Worm (Caenorhabditis elegans) whole organism, L2 larva: ENCODE results near the gene gcy-5.

Experiments used
- C34F6.9 ChIP-seq: fragments of 150-350 bp; optimal IDR thresholded peaks from 2 replicates; lab custom pipeline; 2014; ENCODE audit warnings: missing biosample characterization, missing genetic modification characterization
- F13H6.1 ChIP-seq: sonication (generic microtip); optimal IDR thresholded peaks from 2 replicates; lab custom pipeline; 2016; ENCODE audit warnings: missing genetic modification characterization, missing compliant biosample characterization
- R02D3.7 ChIP-seq: fragments of 150-350 bp; optimal IDR thresholded peaks from 2 replicates; lab custom pipeline; 2014; ENCODE audit warnings: missing biosample characterization, missing genetic modification characterization
- Y55F3AM.14 ChIP-seq: fragments of 200-800 bp; sonication (Bioruptor generic); optimal IDR thresholded peaks from 2 replicates; lab custom pipeline; 2018; ENCODE audit warnings: mild to moderate bottlenecking, missing genetic modification characterization, missing compliant biosample characterization
- ZK546.5 ChIP-seq: sonication (generic microtip); optimal IDR thresholded peaks from 2 replicates; lab custom pipeline; 2017; ENCODE audit warnings: missing biosample characterization, missing genetic modification characterization
- blmp-1 ChIP-seq: sonication (generic microtip); optimal IDR thresholded peaks from 2 replicates; lab custom pipeline; 2017; ENCODE audit warnings: missing genetic modification characterization, mild to moderate bottlenecking, missing compliant biosample characterization, antibody characterized with exemption, moderate library complexity; ENCODE audit not compliant: insufficient read depth
- ceh-82 ChIP-seq: fragments of 150-350 bp; optimal IDR thresholded peaks from 2 replicates; lab custom pipeline; 2014; ENCODE audit warnings: missing biosample characterization, missing genetic modification characterization
- crh-2 ChIP-seq: sonication (generic microtip); optimal IDR thresholded peaks from 2 replicates; lab custom pipeline; 2017; ENCODE audit warnings: missing biosample characterization, missing genetic modification characterization
- dmd-4 ChIP-seq: sonication (generic microtip); optimal IDR thresholded peaks from 2 replicates; lab custom pipeline; 2017; ENCODE audit warnings: missing biosample characterization, missing genetic modification characterization
- egl-27 ChIP-seq: sonication (generic microtip); optimal IDR thresholded peaks from 3 replicates; lab custom pipeline; 2017; ENCODE audit warnings: missing biosample characterization, missing genetic modification reagents, missing genetic modification characterization
- elt-1 ChIP-seq: fragments of 150-350 bp; optimal IDR thresholded peaks from 2 replicates; lab custom pipeline; 2014; ENCODE audit warnings: missing biosample characterization, missing genetic modification characterization
- elt-3 ChIP-seq: sonication (generic microtip); optimal IDR thresholded peaks from 2 replicates; lab custom pipeline; 2017; ENCODE audit warnings: missing biosample characterization, missing genetic modification characterization
- fos-1 ChIP-seq: fragments of 150-350 bp; optimal IDR thresholded peaks from 2 replicates; lab custom pipeline; 2014; ENCODE audit warnings: missing biosample characterization, missing genetic modification characterization
- gmeb-1 ChIP-seq: fragments of 150-350 bp; optimal IDR thresholded peaks from 2 replicates; lab custom pipeline; 2014; ENCODE audit warnings: missing biosample characterization, missing genetic modification characterization
- lin-11 ChIP-seq: fragments of 150-350 bp; sonication (generic microtip); optimal IDR thresholded peaks from 2 replicates; lab custom pipeline; 2014; ENCODE audit warnings: missing biosample characterization, missing genetic modification characterization, inconsistent platforms, mixed read lengths
- lin-13 ChIP-seq: fragments of 150-350 bp; optimal IDR thresholded peaks from 2 replicates; lab custom pipeline; 2014; ENCODE audit warnings: missing biosample characterization, missing genetic modification reagents, missing genetic modification characterization
- lin-39 ChIP-seq: fragments of 150-350 bp; optimal IDR thresholded peaks from 2 replicates; lab custom pipeline; 2014; ENCODE audit warnings: missing biosample characterization, missing genetic modification reagents, missing genetic modification characterization
- lsy-2 ChIP-seq, 2 experiments: fragments of 150-350 bp in 1 of 2; sonication (generic microtip) in 1 of 2; optimal IDR thresholded peaks; 2 replicates each; lab custom pipeline; 2014 to 2017; ENCODE audit warnings: missing biosample characterization in 2 of 2, missing genetic modification characterization in 2 of 2
- mab-5 ChIP-seq: fragments of 150-350 bp; optimal IDR thresholded peaks from 2 replicates; lab custom pipeline; 2014; ENCODE audit warnings: missing biosample characterization, missing genetic modification characterization
- mbf-1 ChIP-seq: sonication (generic microtip); optimal IDR thresholded peaks from 2 replicates; lab custom pipeline; 2017; ENCODE audit warnings: missing biosample characterization, missing genetic modification characterization
- mdl-1 ChIP-seq, 2 experiments: fragments of 150-350 bp in 1 of 2; sonication (generic microtip) in 1 of 2; optimal IDR thresholded peaks; 2 replicates each; lab custom pipeline; 2017; ENCODE audit warnings: missing biosample characterization in 2 of 2, missing genetic modification characterization in 2 of 2
- nhr-10 ChIP-seq: sonication (generic microtip); optimal IDR thresholded peaks from 2 replicates; lab custom pipeline; 2017; ENCODE audit warnings: missing biosample characterization, missing genetic modification characterization
- nhr-12 ChIP-seq: fragments of 150-350 bp; optimal IDR thresholded peaks from 2 replicates; lab custom pipeline; 2014; ENCODE audit warnings: missing biosample characterization, missing genetic modification characterization
- nhr-23 ChIP-seq: fragments of 150-350 bp; optimal IDR thresholded peaks from 2 replicates; lab custom pipeline; 2014; ENCODE audit warnings: missing biosample characterization, missing genetic modification reagents, missing genetic modification characterization
- nhr-6 ChIP-seq: fragments of 150-350 bp; optimal IDR thresholded peaks from 2 replicates; lab custom pipeline; 2014; ENCODE audit warnings: missing biosample characterization, missing genetic modification characterization
- nhr-77 ChIP-seq: fragments of 150-350 bp; optimal IDR thresholded peaks from 2 replicates; lab custom pipeline; 2014; ENCODE audit warnings: missing biosample characterization, missing genetic modification characterization
- peb-1 ChIP-seq: fragments of 150-350 bp; optimal IDR thresholded peaks from 2 replicates; lab custom pipeline; 2014; ENCODE audit warnings: missing biosample characterization, missing genetic modification characterization
- sem-4 ChIP-seq: fragments of 150-350 bp; optimal IDR thresholded peaks from 2 replicates; lab custom pipeline; 2014; ENCODE audit warnings: missing biosample characterization, missing genetic modification reagents, missing genetic modification characterization
- skn-1 ChIP-seq: sonication (generic microtip); optimal IDR thresholded peaks from 2 replicates; lab custom pipeline; 2017; ENCODE audit warnings: missing biosample characterization, missing genetic modification characterization
- sma-3 ChIP-seq: sonication (generic microtip); optimal IDR thresholded peaks from 2 replicates; lab custom pipeline; 2016; ENCODE audit warnings: missing genetic modification reagents, missing genetic modification characterization, missing compliant biosample characterization
- sma-9 ChIP-seq, 2 experiments: fragments of 150-350 bp in 1 of 2; sonication (generic microtip) in 1 of 2; optimal IDR thresholded peaks; 2 replicates each; lab custom pipeline; 2014 to 2016; ENCODE audit warnings: missing genetic modification characterization in 2 of 2, mild to moderate bottlenecking in 1 of 2, missing biosample characterization in 1 of 2, missing compliant biosample characterization in 1 of 2, missing genetic modification reagents in 1 of 2, moderate library complexity in 1 of 2
- snpc-4 ChIP-seq: fragments of 150-350 bp; optimal IDR thresholded peaks from 2 replicates; lab custom pipeline; 2014; ENCODE audit warnings: missing biosample characterization, missing genetic modification characterization
- unc-39 ChIP-seq: fragments of 150-350 bp; optimal IDR thresholded peaks from 2 replicates; lab custom pipeline; 2014; ENCODE audit warnings: missing biosample characterization, missing genetic modification characterization
- unc-55 ChIP-seq: fragments of 150-350 bp; sonication (generic microtip); optimal IDR thresholded peaks from 3 replicates; lab custom pipeline; 2014; ENCODE audit warnings: missing biosample characterization, missing genetic modification reagents, missing genetic modification characterization
- unc-62 ChIP-seq: fragments of 150-350 bp; optimal IDR thresholded peaks from 2 replicates; lab custom pipeline; 2014; ENCODE audit warnings: missing biosample characterization, missing genetic modification reagents, missing genetic modification characterization
- zag-1 ChIP-seq: fragments of 150-350 bp; optimal IDR thresholded peaks from 2 replicates; lab custom pipeline; 2014; ENCODE audit warnings: missing biosample characterization, missing genetic modification characterization
- ztf-11 ChIP-seq: sonication (generic microtip); optimal IDR thresholded peaks from 2 replicates; lab custom pipeline; 2017; ENCODE audit warnings: missing biosample characterization, missing genetic modification characterization
- ztf-4 ChIP-seq: fragments of 150-350 bp; optimal IDR thresholded peaks from 2 replicates; lab custom pipeline; 2014; ENCODE audit warnings: missing biosample characterization, missing genetic modification characterization

gcy-5 gene

ce11 chrII:10349915-10350314 is 33.9 kb upstream of the gcy-5 start, which contains the start of gene stip-1:
Gene stip-1 (minus strand): TSS chrII:10350012.
- TF ChIP-seq peb-1 (tag; lab: Kevin White, UChicago) = no peak
- TF ChIP-seq mab-5 (tag; lab: Kevin White, UChicago) = peak; percentile 24

ce11 chrII:10346075-10346474 is 30.1 kb upstream of the gcy-5 start, which contains the start of gene C07E3.10:
Gene C07E3.10 (plus strand): TSS chrII:10346375.
- no peak for TF ChIP-seq snpc-4 (tag; lab: Kevin White, UChicago)
- TF ChIP-seq R02D3.7 = no peak
- no peak for TF ChIP-seq mdl-1 (tag; optimal IDR thresholded peaks at IDR 0.05; lab: Kevin White, UChicago)
- TF ChIP-seq ztf-4 (tag; lab: Kevin White, UChicago) = no peak
- TF ChIP-seq ztf-11 = no peak
- no peak for TF ChIP-seq unc-39

ce11 chrII:10345012-10345411 is 29.0 kb upstream of the gcy-5 start, which contains the start of gene pro-2:
Gene pro-2 (minus strand): TSS chrII:10345112.
- no peak for TF ChIP-seq F13H6.1 (tag; lab: Kevin White, UChicago)
- no peak for TF ChIP-seq elt-1
- no peak for TF ChIP-seq peb-1 (tag; lab: Kevin White, UChicago)
- TF ChIP-seq mbf-1 (tag; lab: Kevin White, UChicago) = no peak
- TF ChIP-seq gmeb-1 = no peak
- no peak for TF ChIP-seq sma-3 (GFP tag; lab: Kevin White, UChicago)
- TF ChIP-seq dmd-4 (tag; lab: Kevin White, UChicago) = no peak
- no peak for TF ChIP-seq zag-1 (tag; lab: Kevin White, UChicago)
- TF ChIP-seq sma-9 (GFP tag; optimal IDR thresholded peaks at IDR 0.05; lab: Kevin White, UChicago) = no peak
- no peak for TF ChIP-seq sma-9 (tag; optimal IDR thresholded peaks at IDR 0.05; lab: Kevin White, UChicago)
- TF ChIP-seq nhr-10 (tag; lab: Kevin White, UChicago) = no peak
- no peak for TF ChIP-seq mdl-1 (tag; optimal IDR thresholded peaks at IDR 0.05; lab: Kevin White, UChicago)
- no peak for TF ChIP-seq nhr-12 (tag; lab: Kevin White, UChicago)

ce11 chrII:10329754-10330153 is 13.7 kb upstream of the gcy-5 start:
- no peak for TF ChIP-seq sem-4 (tag; lab: Kevin White, UChicago)
- TF ChIP-seq F13H6.1 (tag; lab: Kevin White, UChicago) = no peak
- no peak for TF ChIP-seq egl-27
- TF ChIP-seq mab-5 (tag; lab: Kevin White, UChicago) = no peak
- TF ChIP-seq lin-13 (GFP tag; lab: Kevin White, UChicago) = no peak
- TF ChIP-seq C34F6.9 (tag; lab: Kevin White, UChicago) = no peak
- no peak for TF ChIP-seq nhr-77 (tag; lab: Kevin White, UChicago)
- TF ChIP-seq fos-1 = no peak

- TF ChIP-seq unc-55 (no peak), snpc-4 (tag; lab: Kevin White, UChicago) (no peak), gmeb-1 (no peak), C34F6.9 (tag; lab: Kevin White, UChicago) (no peak), nhr-23 (tag; lab: Kevin White, UChicago) (no peak), elt-3 (tag; lab: Kevin White, UChicago) (no peak), F13H6.1 (tag; lab: Kevin White, UChicago) (no peak), lsy-2 (tag; optimal IDR thresholded peaks at IDR 0.05; lab: Kevin White, UChicago) (no peak), blmp-1 (no peak), nhr-77 (tag; lab: Kevin White, UChicago) (no peak), lin-39 (no peak), dmd-4 (tag; lab: Kevin White, UChicago) (no peak)
These were observed 9.7 kb upstream of the gcy-5 start, which contains the start of gene appg-1 for ce11 chrII:10325615-10326232. Gene appg-1 (plus strand): TSS chrII:10326041.

ce11 chrII:10321410-10321809 is 5.4 kb upstream of the gcy-5 start, which contains the start of gene idpp-4:
Gene idpp-4 (plus strand): TSS chrII:10321460.
- TF ChIP-seq fos-1 (no peak), crh-2 (tag; lab: Kevin White, UChicago) (no peak), nhr-6 (tag; lab: Kevin White, UChicago) (no peak), blmp-1 (no peak), unc-39 (no peak), unc-62 (GFP tag; lab: Kevin White, UChicago) (no peak), mdl-1 (tag; optimal IDR thresholded peaks at IDR 0.05; lab: Kevin White, UChicago) (no peak), ZK546.5 (tag; lab: Kevin White, UChicago) (no peak), lin-11 (tag; lab: Kevin White, UChicago) (no peak), gmeb-1 (no peak), F13H6.1 (tag; lab: Kevin White, UChicago) (no peak), skn-1 (tag; lab: Kevin White, UChicago) (no peak), nhr-23 (tag; lab: Kevin White, UChicago) (no peak), ceh-82 (tag; lab: Kevin White, UChicago) (no peak), elt-1 (no peak), sma-3 (GFP tag; lab: Kevin White, UChicago) (no peak), sem-4 (tag; lab: Kevin White, UChicago) (no peak), Y55F3AM.14 (GFP tag; lab: Kevin White, UChicago) (no peak), lin-13 (GFP tag; lab: Kevin White, UChicago) (no peak)
